Worm (Caenorhabditis elegans): Measurements from ENCODE around the gene vps-18.

ce11 chrII:4417333-4417732, 43.6 kb upstream of the vps-18 start, which contains the start of gene sod-5:
- TF ChIP-seq unc-62 (GFP tag; optimal IDR thresholded peaks at IDR 0.05): no peak
- no peak for TF ChIP-seq lin-13 (GFP tag; optimal IDR thresholded peaks at IDR 0.05)
- no peak for TF ChIP-seq skn-1 (tag; optimal IDR thresholded peaks at IDR 0.05)
- no peak for TF ChIP-seq unc-39 (tag; optimal IDR thresholded peaks at IDR 0.05)
- no peak for TF ChIP-seq R02D3.7 (tag; optimal IDR thresholded peaks at IDR 0.05)

Measured in whole organism, L2 larva.